Worm (Caenorhabditis elegans) whole organism, young adult: ENCODE measurements around the gene F55G11.4.

Experiments
- B0035.1 ChIP-seq: sonication (generic microtip); optimal IDR thresholded peaks from 2 replicates; lab custom pipeline; 2016; ENCODE audit warnings: missing genetic modification characterization, mild to moderate bottlenecking, missing compliant biosample characterization, missing genotype, missing genetic modification reagents
- B0261.1 ChIP-seq: sonication (generic microtip); optimal IDR thresholded peaks from 2 replicates; lab custom pipeline; 2016; ENCODE audit warnings: mild to moderate bottlenecking, missing genetic modification characterization, moderate library complexity, missing compliant biosample characterization
- B0336.3 ChIP-seq: fragments of 200-800 bp; sonication (Bioruptor generic); IDR thresholded peaks from 2 replicates; pipeline ENCODE4 v1.3.6; 2022; ENCODE audit warnings: missing genetic modification characterization, missing compliant biosample characterization
- D2030.7 ChIP-seq: fragments of 200-800 bp; sonication (Bioruptor generic); IDR thresholded peaks from 2 replicates; pipeline ENCODE4 v1.3.6; 2022; ENCODE audit warnings: missing genetic modification reagents, missing genetic modification characterization, missing compliant biosample characterization
- F39B2.1 ChIP-seq: fragments of 200-800 bp; sonication (Bioruptor generic); IDR thresholded peaks from 2 replicates; pipeline ENCODE4 v1.3.6; 2022; ENCODE audit warnings: missing genetic modification reagents, missing genetic modification characterization, missing compliant biosample characterization
- F49E8.2 ChIP-seq: sonication (generic microtip); optimal IDR thresholded peaks from 3 replicates; lab custom pipeline; 2017; ENCODE audit warnings: missing genetic modification characterization, mild to moderate bottlenecking, missing compliant biosample characterization, antibody characterized with exemption, moderate library complexity; ENCODE audit not compliant: insufficient read depth
- F57C9.4 ChIP-seq: sonication (generic microtip); optimal IDR thresholded peaks from 2 replicates; lab custom pipeline; 2017; ENCODE audit warnings: mild to moderate bottlenecking, missing genetic modification characterization, missing compliant biosample characterization
- T07F8.4 ChIP-seq: sonication (generic microtip); optimal IDR thresholded peaks from 2 replicates; lab custom pipeline; 2016; ENCODE audit warnings: mild to moderate bottlenecking, missing genetic modification characterization, moderate library complexity, missing compliant biosample characterization
- Y53F4B.3 ChIP-seq: fragments of 200-800 bp; sonication (Bioruptor generic); IDR thresholded peaks from 2 replicates; pipeline ENCODE4 v1.3.6; 2022; ENCODE audit warnings: missing genetic modification reagents, missing genetic modification characterization, missing compliant biosample characterization
- Y67H2A.10 ChIP-seq: fragments of 200-800 bp; sonication (Bioruptor generic); conservative IDR thresholded peaks from 2 replicates; pipeline ENCODE4 v1.3.6; 2022; ENCODE audit warnings: missing genetic modification reagents, missing genetic modification characterization, missing compliant biosample characterization
- Y79H2A.3 ChIP-seq: fragments of 200-800 bp; sonication (Bioruptor generic); conservative IDR thresholded peaks from 2 replicates; pipeline ENCODE4 v1.3.6; 2022; ENCODE audit warnings: missing genetic modification reagents, missing genetic modification characterization, missing compliant biosample characterization
- Y95B8A.8 ChIP-seq: fragments of 200-800 bp; sonication (Bioruptor generic); IDR thresholded peaks from 2 replicates; pipeline ENCODE4 v1.3.6; 2022; ENCODE audit warnings: missing genetic modification reagents, missing genetic modification characterization, missing compliant biosample characterization
- akir-1 ChIP-seq: fragments of 200-800 bp; sonication (Bioruptor generic); optimal IDR thresholded peaks from 2 replicates; lab custom pipeline; 2018; ENCODE audit warnings: mild to moderate bottlenecking, missing genetic modification characterization, moderate library complexity, missing compliant biosample characterization
- aptf-3 ChIP-seq: fragments of 200-800 bp; sonication (Bioruptor generic); IDR thresholded peaks from 2 replicates; pipeline ENCODE4 v1.3.6; 2022; ENCODE audit warnings: missing genetic modification characterization, missing compliant biosample characterization
- attf-3 ChIP-seq: fragments of 200-800 bp; sonication (Bioruptor generic); conservative IDR thresholded peaks from 2 replicates; pipeline ENCODE4 v1.3.6; 2022; ENCODE audit warnings: missing genetic modification reagents, missing genetic modification characterization, missing compliant biosample characterization
- ccch-3 ChIP-seq: fragments of 200-800 bp; sonication (Bioruptor generic); optimal IDR thresholded peaks from 2 replicates; lab custom pipeline; 2018; ENCODE audit warnings: mild to moderate bottlenecking, missing genetic modification characterization, missing compliant biosample characterization
- ceh-100 ChIP-seq: fragments of 200-800 bp; sonication (Bioruptor generic); IDR thresholded peaks from 2 replicates; pipeline ENCODE4 v1.3.6; 2022; ENCODE audit warnings: missing genetic modification reagents, missing genetic modification characterization, missing compliant biosample characterization
- ceh-27 ChIP-seq: fragments of 200-800 bp; sonication (Bioruptor generic); optimal IDR thresholded peaks from 2 replicates; lab custom pipeline; 2018; ENCODE audit warnings: mild to moderate bottlenecking, missing genetic modification characterization, moderate library complexity, missing compliant biosample characterization
- ceh-40 ChIP-seq: fragments of 200-800 bp; sonication (Bioruptor generic); IDR thresholded peaks from 2 replicates; pipeline ENCODE4 v1.3.6; 2022; ENCODE audit warnings: missing genetic modification characterization, missing compliant biosample characterization
- chd-7 ChIP-seq: sonication (generic microtip); optimal IDR thresholded peaks from 2 replicates; lab custom pipeline; 2016; ENCODE audit warnings: mild to moderate bottlenecking, missing genetic modification characterization, moderate library complexity, missing compliant biosample characterization
- die-1 ChIP-seq: sonication (generic microtip); optimal IDR thresholded peaks from 2 replicates; lab custom pipeline; 2016; ENCODE audit warnings: missing genotype, mild to moderate bottlenecking, missing genetic modification characterization, missing compliant biosample characterization
- ets-4 ChIP-seq: fragments of 200-800 bp; sonication (Bioruptor generic); optimal IDR thresholded peaks from 2 replicates; lab custom pipeline; 2018; ENCODE audit warnings: mild to moderate bottlenecking, missing genetic modification characterization, missing compliant biosample characterization
- fkh-3 ChIP-seq: sonication (generic microtip); optimal IDR thresholded peaks from 2 replicates; lab custom pipeline; 2016; ENCODE audit warnings: mild to moderate bottlenecking, missing genetic modification characterization, missing compliant biosample characterization
- gei-17 ChIP-seq: fragments of 200-800 bp; sonication (Bioruptor generic); optimal IDR thresholded peaks from 2 replicates; lab custom pipeline; 2018; ENCODE audit warnings: mild to moderate bottlenecking, missing genetic modification characterization, missing compliant biosample characterization
- lag-1 ChIP-seq: fragments of 200-800 bp; sonication (Bioruptor generic); IDR thresholded peaks from 2 replicates; pipeline ENCODE4 v1.3.6; 2022; ENCODE audit warnings: missing genetic modification reagents, missing genetic modification characterization, missing compliant biosample characterization
- lin-35 ChIP-seq, 3 experiments: fragments of 150-350 bp in 2 of 3; sonication (generic microtip) in 1 of 3; optimal IDR thresholded peaks; 2 replicates each; lab custom pipeline; 2014 to 2018; ENCODE audit warnings: missing biosample characterization in 3 of 3, missing genetic modification characterization in 3 of 3, missing genetic modification reagents in 3 of 3
- lir-1 ChIP-seq: fragments of 200-800 bp; sonication (Bioruptor generic); conservative IDR thresholded peaks from 2 replicates; pipeline ENCODE4 v1.3.6; 2022; ENCODE audit warnings: missing genetic modification reagents, missing genetic modification characterization, missing compliant biosample characterization
- madf-10 ChIP-seq: sonication (generic microtip); optimal IDR thresholded peaks from 2 replicates; lab custom pipeline; 2016; ENCODE audit warnings: mild to moderate bottlenecking, missing genetic modification characterization, missing compliant biosample characterization
- madf-8 ChIP-seq: fragments of 200-800 bp; sonication (Bioruptor generic); conservative IDR thresholded peaks from 2 replicates; pipeline ENCODE4 v1.3.6; 2022; ENCODE audit warnings: missing genetic modification reagents, missing genetic modification characterization, missing compliant biosample characterization
- nfya-1 ChIP-seq: sonication (generic microtip); optimal IDR thresholded peaks from 2 replicates; lab custom pipeline; 2017; ENCODE audit warnings: antibody characterized with exemption, missing compliant biosample characterization, missing genetic modification characterization, borderline replicate concordance; ENCODE audit not compliant: insufficient read depth
- nhr-27 ChIP-seq: fragments of 200-800 bp; sonication (Bioruptor generic); optimal IDR thresholded peaks from 2 replicates; lab custom pipeline; 2018; ENCODE audit warnings: mild to moderate bottlenecking, missing genetic modification characterization, moderate library complexity, missing compliant biosample characterization
- nhr-90 ChIP-seq: sonication (generic microtip); optimal IDR thresholded peaks from 2 replicates; lab custom pipeline; 2016; ENCODE audit warnings: missing genotype, mild to moderate bottlenecking, missing genetic modification characterization, missing compliant biosample characterization
- pha-4 ChIP-seq: fragments of 150-350 bp; sonication (generic microtip); optimal IDR thresholded peaks from 2 replicates; lab custom pipeline; 2014; ENCODE audit warnings: missing biosample characterization, missing genetic modification reagents, missing genetic modification characterization
- rcor-1 ChIP-seq: fragments of 200-800 bp; sonication (Bioruptor generic); IDR thresholded peaks from 2 replicates; pipeline ENCODE4 v1.3.6; 2022; ENCODE audit warnings: missing genetic modification reagents, missing genetic modification characterization, missing compliant biosample characterization
- repo-1 ChIP-seq: sonication (generic microtip); optimal IDR thresholded peaks from 2 replicates; lab custom pipeline; 2017; ENCODE audit warnings: mild to moderate bottlenecking, missing genetic modification characterization, missing compliant biosample characterization
- sdz-38 ChIP-seq: sonication (generic microtip); optimal IDR thresholded peaks from 2 replicates; lab custom pipeline; 2016; ENCODE audit warnings: missing genotype, missing genetic modification characterization, missing compliant biosample characterization
- sea-2 ChIP-seq: fragments of 200-800 bp; sonication (Bioruptor generic); IDR thresholded peaks from 2 replicates; pipeline ENCODE4 v1.3.6; 2022; ENCODE audit warnings: missing genetic modification characterization, missing compliant biosample characterization
- snpc-1.3 ChIP-seq: sonication (generic microtip); optimal IDR thresholded peaks from 2 replicates; lab custom pipeline; 2017; ENCODE audit warnings: missing genetic modification characterization, mild to moderate bottlenecking, missing compliant biosample characterization, antibody characterized with exemption, moderate library complexity, missing genotype, missing genetic modification reagents; ENCODE audit not compliant: insufficient read depth
- snpc-3.4 ChIP-seq: sonication (generic microtip); optimal IDR thresholded peaks from 2 replicates; lab custom pipeline; 2017; ENCODE audit warnings: missing genetic modification characterization, mild to moderate bottlenecking, missing compliant biosample characterization, antibody characterized with exemption, moderate library complexity, missing genotype, missing genetic modification reagents
- sptf-2 ChIP-seq: fragments of 200-800 bp; sonication (Bioruptor generic); optimal IDR thresholded peaks from 2 replicates; lab custom pipeline; 2018; ENCODE audit warnings: mild to moderate bottlenecking, missing genetic modification characterization, missing compliant biosample characterization
- tbp1 ChIP-seq: fragments of 200-800 bp; sonication (Bioruptor generic); optimal IDR thresholded peaks from 2 replicates; lab custom pipeline; 2018; ENCODE audit warnings: mild to moderate bottlenecking, missing genetic modification characterization, missing compliant biosample characterization
- xnd-1 ChIP-seq: sonication (generic microtip); optimal IDR thresholded peaks from 2 replicates; lab custom pipeline; 2016; ENCODE audit warnings: missing genotype, missing genetic modification reagents, missing genetic modification characterization, missing compliant biosample characterization
- ztf-22 ChIP-seq: fragments of 200-800 bp; sonication (Bioruptor generic); optimal IDR thresholded peaks from 2 replicates; lab custom pipeline; 2018; ENCODE audit warnings: mild to moderate bottlenecking, missing genetic modification characterization, moderate library complexity, missing compliant biosample characterization
- ztf-3 ChIP-seq: fragments of 200-800 bp; sonication (Bioruptor generic); optimal IDR thresholded peaks from 2 replicates; lab custom pipeline; 2018; ENCODE audit warnings: mild to moderate bottlenecking, missing genetic modification characterization, missing compliant biosample characterization

The F55G11.4 gene

ce11 chrIV:12941254-12941653, 32.2 kb upstream of the F55G11.4 start, which contains the start of gene dod-24:
dod-24 (minus strand) TSS chrIV:12941354.
- TF ChIP-seq madf-8 (GFP tag; lab: Robert Waterston, UW) (no peak), F57C9.4 (tag; lab: Kevin White, UChicago) (no peak), nhr-90 (tag; lab: Kevin White, UChicago) (no peak), repo-1 (tag; lab: Kevin White, UChicago) (no peak), B0336.3 (GFP tag; lab: Robert Waterston, UW) (no peak), lag-1 (GFP tag; lab: Robert Waterston, UW) (no peak), gei-17 (no peak), rcor-1 (no peak), snpc-3.4 (no peak), nhr-27 (tag; lab: Kevin White, UChicago) (no peak), akir-1 (GFP tag; lab: Kevin White, UChicago) (no peak), ztf-3 (GFP tag; lab: Kevin White, UChicago) (no peak), sptf-2 (GFP tag; lab: Kevin White, UChicago) (no peak), pha-4 (tag; lab: Kevin White, UChicago) (no peak)

ce11 chrIV:12942633-12943032, 30.8 kb upstream of the F55G11.4 start, which contains the start of gene dct-19:
dct-19 (plus strand) TSS chrIV:12942933.
- TF ChIP-seq F49E8.2 (no peak), die-1 (tag; lab: Kevin White, UChicago) (no peak), lir-1 (no peak), lin-35 (GFP tag; optimal IDR thresholded peaks at IDR 0.05; lab: Kevin White, UChicago) (no peak), nhr-90 (tag; lab: Kevin White, UChicago) (no peak), ztf-22 (GFP tag; lab: Kevin White, UChicago) (no peak), tbp1 (GFP tag; lab: Kevin White, UChicago) (no peak), ets-4 (GFP tag; lab: Kevin White, UChicago) (no peak), Y79H2A.3 (GFP tag; lab: Robert Waterston, UW) (no peak)
- TF ChIP-seq, all 124 proteins: peak for 0

ce11 chrIV:12946488-12946887, 26.9 kb upstream of the F55G11.4 start, which contains the start of gene F55G11.1:
F55G11.1 (minus strand) TSS chrIV:12946588.
- TF ChIP-seq T07F8.4 (tag; lab: Kevin White, UChicago) (no peak), aptf-3 (GFP tag; lab: Robert Waterston, UW) (no peak), nhr-90 (tag; lab: Kevin White, UChicago) (no peak), Y53F4B.3 (GFP tag; lab: Robert Waterston, UW) (no peak), sea-2 (GFP tag; lab: Robert Waterston, UW) (no peak), snpc-1.3 (tag; lab: Kevin White, UChicago) (no peak), D2030.7 (GFP tag; lab: Robert Waterston, UW) (no peak), F49E8.2 (no peak)

- TF ChIP-seq Y67H2A.10 (GFP tag; lab: Robert Waterston, UW) (no peak), sdz-38 (tag; lab: Kevin White, UChicago) (no peak), ceh-27 (GFP tag; lab: Kevin White, UChicago) (no peak), chd-7 (tag; lab: Kevin White, UChicago) (no peak), nfya-1 (no peak), sptf-2 (GFP tag; lab: Kevin White, UChicago) (no peak), ccch-3 (GFP tag; lab: Kevin White, UChicago) (no peak), ceh-40 (no peak), fkh-3 (tag; lab: Kevin White, UChicago) (no peak), xnd-1 (tag; lab: Kevin White, UChicago) (no peak), attf-3 (GFP tag; lab: Robert Waterston, UW) (no peak), ceh-100 (GFP tag; lab: Robert Waterston, UW) (no peak), B0035.1 (no peak), B0261.1 (tag; lab: Kevin White, UChicago) (no peak), F39B2.1 (GFP tag; lab: Robert Waterston, UW) (no peak), Y95B8A.8 (GFP tag; lab: Robert Waterston, UW) (no peak), madf-10 (tag; lab: Kevin White, UChicago) (no peak)
Measured at ce11 chrIV:12948470-12948869, 25.0 kb upstream of the F55G11.4 start, which contains the start of gene F55G11.10. F55G11.10 (plus strand) TSS chrIV:12948770.
